Fruit fly (Drosophila melanogaster) whole organism, embryonic: Measurements from ENCODE around the gene CG12177.

ENCODE experiments used
- Adf1 ChIP-seq: fragments of 200-800 bp; sonication (Bioruptor generic); IDR thresholded peaks from 2 replicates; pipeline ENCODE4 v1.3.6; 2022; ENCODE audit warnings: missing biosample characterization, missing genetic modification characterization
- Antp ChIP-seq: fragments of 200-800 bp; sonication (Bioruptor generic); optimal IDR thresholded peaks from 3 replicates; lab custom pipeline; 2016; ENCODE audit warnings: missing biosample characterization, missing genetic modification characterization
- BEAF-32 ChIP-seq: fragments of 200-800 bp; sonication (Bioruptor generic); optimal IDR thresholded peaks from 3 replicates; lab custom pipeline; 2017; ENCODE audit warnings: missing biosample characterization, missing genetic modification characterization, mild to moderate bottlenecking, moderate library complexity, missing genetic modification reagents
- C15 ChIP-seq: fragments of 200-800 bp; sonication (Bioruptor generic); IDR thresholded peaks from 3 replicates; pipeline ENCODE4 v1.3.6; 2022; ENCODE audit warnings: missing biosample characterization, missing genetic modification characterization
- CG1024 ChIP-seq: fragments of 200-800 bp; sonication (Bioruptor generic); IDR thresholded peaks from 2 replicates; pipeline ENCODE4 v1.3.6; 2022; ENCODE audit warnings: missing biosample characterization, missing genetic modification characterization
- CG1233 ChIP-seq: fragments of 200-800 bp; sonication (Bioruptor generic); optimal IDR thresholded peaks from 4 replicates; lab custom pipeline; 2018; ENCODE audit warnings: missing biosample characterization, mild to moderate bottlenecking, missing genetic modification characterization
- CG13424 ChIP-seq: fragments of 200-800 bp; sonication (Bioruptor generic); optimal IDR thresholded peaks from 2 replicates; lab custom pipeline; 2019; ENCODE audit warnings: missing biosample characterization, mild to moderate bottlenecking, missing genetic modification characterization, moderate library complexity
- CG15514 ChIP-seq: fragments of 200-800 bp; sonication (Bioruptor generic); optimal IDR thresholded peaks from 3 replicates; lab custom pipeline; 2017; ENCODE audit warnings: missing biosample characterization, missing genetic modification characterization, mild to moderate bottlenecking, moderate library complexity, missing genetic modification reagents
- CG17802 ChIP-seq: fragments of 200-800 bp; sonication (Bioruptor generic); optimal IDR thresholded peaks from 2 replicates; lab custom pipeline; 2018; ENCODE audit warnings: missing biosample characterization, mild to moderate bottlenecking, missing genetic modification characterization, moderate library complexity
- CG1832 ChIP-seq: fragments of 200-800 bp; sonication (Bioruptor generic); optimal IDR thresholded peaks from 2 replicates; lab custom pipeline; 2017; ENCODE audit warnings: missing biosample characterization, mild to moderate bottlenecking, missing genetic modification characterization, inconsistent platforms
- CG2120 ChIP-seq: fragments of 200-800 bp; sonication (Bioruptor generic); optimal IDR thresholded peaks from 3 replicates; lab custom pipeline; 2016; ENCODE audit warnings: missing biosample characterization, missing genetic modification characterization
- CG2712 ChIP-seq: fragments of 200-800 bp; optimal IDR thresholded peaks from 3 replicates; lab custom pipeline; 2019; ENCODE audit warnings: missing biosample characterization, mild to moderate bottlenecking, missing genetic modification characterization, moderate library complexity
- CG34376 ChIP-seq: fragments of 200-800 bp; sonication (Bioruptor generic); optimal IDR thresholded peaks from 2 replicates; lab custom pipeline; 2018; ENCODE audit warnings: missing biosample characterization, mild to moderate bottlenecking, missing genetic modification characterization
- CG6175 ChIP-seq: fragments of 200-800 bp; sonication (Bioruptor generic); IDR thresholded peaks from 3 replicates; pipeline ENCODE4 v1.3.6; 2022; ENCODE audit warnings: missing biosample characterization, missing genetic modification characterization
- CG6683 ChIP-seq: fragments of 200-800 bp; sonication (Bioruptor generic); optimal IDR thresholded peaks from 2 replicates; lab custom pipeline; 2017; ENCODE audit warnings: missing biosample characterization, mild to moderate bottlenecking, missing genetic modification characterization, missing genetic modification reagents
- CG7745 ChIP-seq: fragments of 200-800 bp; sonication (Bioruptor generic); optimal IDR thresholded peaks from 2 replicates; lab custom pipeline; 2018; ENCODE audit warnings: missing biosample characterization, mild to moderate bottlenecking, missing genetic modification characterization, moderate library complexity
- CG8388 ChIP-seq: fragments of 200-800 bp; sonication (Bioruptor generic); optimal IDR thresholded peaks from 2 replicates; lab custom pipeline; 2019; ENCODE audit warnings: missing biosample characterization, mild to moderate bottlenecking, missing genetic modification characterization, moderate library complexity
- CG8478 ChIP-seq: fragments of >200 bp; optimal IDR thresholded peaks from 2 replicates; lab custom pipeline; 2018
- CG9817 ChIP-seq: fragments of 200-800 bp; sonication (Bioruptor generic); optimal IDR thresholded peaks from 2 replicates; lab custom pipeline; 2018; ENCODE audit warnings: missing biosample characterization, mild to moderate bottlenecking, missing genetic modification characterization, moderate library complexity
- Ets97D ChIP-seq: fragments of 200-800 bp; sonication (Bioruptor generic); optimal IDR thresholded peaks from 3 replicates; lab custom pipeline; 2016; ENCODE audit warnings: missing biosample characterization, missing genetic modification characterization
- Fer1 ChIP-seq: fragments of 200-800 bp; sonication (Bioruptor generic); optimal IDR thresholded peaks from 2 replicates; lab custom pipeline; 2017; ENCODE audit warnings: missing biosample characterization, mild to moderate bottlenecking, missing genetic modification characterization
- Gug ChIP-seq: fragments of 200-800 bp; sonication (Bioruptor generic); IDR thresholded peaks from 4 replicates; pipeline ENCODE4 v1.3.6; 2022; ENCODE audit warnings: missing biosample characterization, missing genetic modification characterization
- Med ChIP-seq: fragments of 200-800 bp; sonication (Bioruptor generic); peaks from one replicate; lab custom pipeline; 2016; ENCODE audit warnings: missing biosample characterization, missing genetic modification characterization, mild to moderate bottlenecking, inconsistent platforms, moderate library complexity
- Neu2 ChIP-seq: fragments of 200-800 bp; sonication (Bioruptor generic); optimal IDR thresholded peaks from 3 replicates; lab custom pipeline; 2016; ENCODE audit warnings: missing biosample characterization, missing genetic modification characterization, borderline replicate concordance
- Ravus ChIP-seq: fragments of 200-800 bp; sonication (Bioruptor generic); IDR thresholded peaks from 2 replicates; pipeline ENCODE4 v1.3.6; 2022; ENCODE audit warnings: missing biosample characterization, missing genetic modification characterization
- Rfx ChIP-seq: fragments of 200-800 bp; sonication (Bioruptor generic); IDR thresholded peaks from 2 replicates; pipeline ENCODE4 v1.3.6; 2022; ENCODE audit warnings: missing biosample characterization, missing genetic modification characterization
- Sry-δ ChIP-seq: fragments of 200-800 bp; sonication (Bioruptor generic); optimal IDR thresholded peaks from 2 replicates; lab custom pipeline; 2016; ENCODE audit warnings: missing biosample characterization, missing genetic modification characterization
- ab ChIP-seq: fragments of 200-800 bp; sonication (Bioruptor generic); optimal IDR thresholded peaks from 2 replicates; lab custom pipeline; 2016; ENCODE audit warnings: missing biosample characterization, missing genetic modification characterization
- bbx ChIP-seq: fragments of 200-800 bp; sonication (Bioruptor generic); IDR thresholded peaks from 2 replicates; pipeline ENCODE4 v1.3.6; 2022; ENCODE audit warnings: missing biosample characterization, missing genetic modification characterization; ENCODE audit not compliant: partially characterized antibody
- caup ChIP-seq: fragments of 200-800 bp; sonication (Bioruptor generic); optimal IDR thresholded peaks from 3 replicates; lab custom pipeline; 2017; ENCODE audit warnings: missing biosample characterization, mild to moderate bottlenecking, missing genetic modification characterization, moderate library complexity; ENCODE audit not compliant: severe bottlenecking
- ci ChIP-seq: fragments of 200-800 bp; sonication (Bioruptor generic); IDR thresholded peaks from 3 replicates; pipeline ENCODE4 v1.3.6; 2022; ENCODE audit warnings: missing biosample characterization, missing genetic modification characterization
- crol ChIP-seq: fragments of 200-800 bp; sonication (Bioruptor generic); IDR thresholded peaks from 2 replicates; pipeline ENCODE4 v1.3.6; 2022; ENCODE audit warnings: missing biosample characterization, missing genetic modification characterization
- emc ChIP-seq: fragments of 200-800 bp; sonication (Bioruptor generic); optimal IDR thresholded peaks from 2 replicates; lab custom pipeline; 2016; ENCODE audit warnings: missing biosample characterization, missing genetic modification characterization
- en ChIP-seq: fragments of 200-800 bp; sonication (Bioruptor generic); optimal IDR thresholded peaks from 2 replicates; lab custom pipeline; 2016; ENCODE audit warnings: missing biosample characterization, missing genetic modification characterization
- ewg ChIP-seq: fragments of 200-800 bp; sonication (Bioruptor generic); optimal IDR thresholded peaks from 3 replicates; lab custom pipeline; 2017; ENCODE audit warnings: mild to moderate bottlenecking, missing biosample characterization, missing genetic modification reagents, missing genetic modification characterization
- eyg ChIP-seq: fragments of 200-800 bp; sonication (Bioruptor generic); optimal IDR thresholded peaks from 3 replicates; lab custom pipeline; 2016; ENCODE audit warnings: missing biosample characterization, missing genetic modification characterization
- gcm2 ChIP-seq: fragments of 200-800 bp; sonication (Bioruptor generic); optimal IDR thresholded peaks from 2 replicates; lab custom pipeline; 2016; ENCODE audit warnings: missing biosample characterization, missing genetic modification characterization
- gro ChIP-seq: fragments of 200-800 bp; sonication (Bioruptor generic); optimal IDR thresholded peaks from 2 replicates; lab custom pipeline; 2016; ENCODE audit warnings: missing biosample characterization, missing genetic modification characterization
- hbn ChIP-seq: fragments of 200-800 bp; sonication (Bioruptor generic); IDR thresholded peaks from 2 replicates; pipeline ENCODE4 v1.3.6; 2022; ENCODE audit warnings: missing biosample characterization, missing genetic modification characterization; ENCODE audit not compliant: partially characterized antibody
- phol ChIP-seq: fragments of 200-800 bp; sonication (Bioruptor generic); optimal IDR thresholded peaks from 3 replicates; lab custom pipeline; 2018; ENCODE audit warnings: missing biosample characterization, mild to moderate bottlenecking, missing genetic modification characterization, moderate library complexity
- row ChIP-seq: fragments of 200-800 bp; sonication (Bioruptor generic); IDR thresholded peaks from 3 replicates; pipeline ENCODE4 v1.3.6; 2022; ENCODE audit warnings: missing biosample characterization, missing genetic modification characterization
- sd ChIP-seq: fragments of 200-800 bp; sonication (Bioruptor generic); optimal IDR thresholded peaks from 3 replicates; lab custom pipeline; 2018; ENCODE audit warnings: missing biosample characterization, mild to moderate bottlenecking, missing genetic modification characterization, moderate library complexity
- sens ChIP-seq: fragments of 200-800 bp; sonication (Bioruptor generic); peaks from one replicate; lab custom pipeline; 2016; ENCODE audit warnings: missing biosample characterization, missing genetic modification characterization
- sug ChIP-seq: fragments of 200-800 bp; optimal IDR thresholded peaks from 2 replicates; lab custom pipeline; 2019; ENCODE audit warnings: missing biosample characterization, mild to moderate bottlenecking, missing genetic modification characterization, moderate library complexity
- trem ChIP-seq: fragments of 200-800 bp; optimal IDR thresholded peaks from 3 replicates; lab custom pipeline; 2019; ENCODE audit warnings: missing biosample characterization, mild to moderate bottlenecking, missing genetic modification characterization, moderate library complexity
- twi ChIP-seq: fragments of 200-800 bp; optimal IDR thresholded peaks from 2 replicates; lab custom pipeline; 2019; ENCODE audit warnings: missing biosample characterization, mild to moderate bottlenecking, missing genetic modification characterization, moderate library complexity
- vvl ChIP-seq: fragments of 200-800 bp; sonication (Bioruptor generic); IDR thresholded peaks from 2 replicates; pipeline ENCODE4 v1.3.6; 2022; ENCODE audit warnings: missing biosample characterization, missing genetic modification characterization
- zen ChIP-seq: fragments of 200-800 bp; sonication (Bioruptor generic); optimal IDR thresholded peaks from 3 replicates; lab custom pipeline; 2018; ENCODE audit warnings: missing biosample characterization, mild to moderate bottlenecking, missing genetic modification characterization, moderate library complexity
- zen2 ChIP-seq: fragments of 200-800 bp; sonication (Bioruptor generic); IDR thresholded peaks from 3 replicates; pipeline ENCODE4 v1.3.6; 2022; ENCODE audit warnings: missing biosample characterization, missing genetic modification characterization; ENCODE audit not compliant: partially characterized antibody

The CG12177 gene

DNA sequence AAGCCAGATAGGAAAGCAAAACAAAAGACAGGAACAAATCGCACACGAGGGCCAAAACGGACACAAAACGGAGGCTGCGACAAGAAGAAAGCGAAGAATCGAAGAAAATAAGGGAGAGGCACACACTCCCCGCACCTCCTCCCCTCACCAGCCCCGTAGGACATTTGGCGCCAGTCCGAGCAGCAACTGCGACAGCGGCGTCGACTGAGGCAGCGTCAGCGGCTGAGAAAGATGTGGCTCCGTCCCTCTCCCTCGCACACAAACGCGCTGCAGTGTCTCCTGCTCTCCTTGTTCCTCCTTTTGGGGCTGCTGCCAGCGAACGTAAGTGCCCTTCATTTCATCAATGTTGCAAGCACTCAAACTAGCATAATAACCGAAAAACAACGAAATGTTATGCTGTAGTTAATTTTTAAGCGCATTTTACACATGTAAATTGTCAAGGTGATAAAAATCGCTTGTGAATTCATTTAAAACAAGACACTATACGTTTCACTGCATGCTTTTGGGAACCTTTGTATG, 9.9 kb downstream of the CG12177 start (continued):
- TF ChIP-seq en (GFP tag; lab: Kevin White, UChicago) (no peak), Adf1 (GFP tag; lab: Robert Waterston, UW) (peak; percentile 94), crol (GFP tag; lab: Robert Waterston, UW) (peak; percentile 59; the same call in 1 of the 2 replicates), CG8478 (lab: Kevin White, UChicago) (no peak), CG1832 (GFP tag; lab: Kevin White, UChicago) (peak; percentile 65)

DNA sequence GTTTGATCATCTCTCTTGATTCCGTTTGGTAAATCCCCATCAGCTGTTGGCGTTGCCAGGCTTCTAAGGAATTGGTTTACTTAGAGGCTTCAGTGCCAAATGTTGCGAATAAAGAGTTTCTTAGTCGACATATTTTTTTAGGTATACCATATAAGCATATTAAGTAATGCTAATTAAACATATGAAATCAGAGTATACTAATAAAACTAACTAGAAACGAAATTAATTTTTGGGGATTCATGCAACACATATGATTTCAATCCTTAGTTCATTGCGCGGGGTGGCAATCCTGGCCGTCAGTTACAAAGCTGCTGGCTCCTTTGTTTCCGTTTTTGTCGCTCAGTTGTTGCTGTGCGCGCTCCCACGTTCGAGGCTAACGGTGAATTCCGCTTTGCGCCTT, 10.9 kb downstream of the CG12177 start, which contains the start of gene CG15760:
CG15760 (plus strand) TSS at position 334 of the 400 bp plus-strand sequence.
- TF ChIP-seq sens (GFP tag; lab: Kevin White, UChicago) = peak; percentile 83
- TF ChIP-seq CG7745 (tag; lab: Kevin White, UChicago) = no peak
- TF ChIP-seq Sry-δ = peak; percentile 5
- no peak for TF ChIP-seq bbx (GFP tag; lab: Robert Waterston, UW)
- peak; percentile 31 for TF ChIP-seq Ets97D
- peak; percentile 17 for TF ChIP-seq trem
- peak; percentile 25 for TF ChIP-seq CG2120
- no peak for TF ChIP-seq twi
- no peak for TF ChIP-seq sd (tag; lab: Kevin White, UChicago)
- TF ChIP-seq zen (tag; lab: Kevin White, UChicago) = no peak
- TF ChIP-seq caup (GFP tag; lab: Kevin White, UChicago) = no peak
- peak; percentile 10 for TF ChIP-seq CG2712 (tag; lab: Kevin White, UChicago)
- TF ChIP-seq Rfx (GFP tag; lab: Robert Waterston, UW) = 0 out of 2 replicates have a peak, but pooled peaks have one; percentile 11
- no peak for TF ChIP-seq CG1024
- peak; percentile 71 for TF ChIP-seq Med
- TF ChIP-seq C15 (GFP tag; lab: Robert Waterston, UW) = no peak
- TF ChIP-seq gro (GFP tag; lab: Kevin White, UChicago) = no peak
- no peak for TF ChIP-seq Neu2 (GFP tag; lab: Kevin White, UChicago)
- TF ChIP-seq CG34376 (GFP tag; lab: Kevin White, UChicago) = peak; percentile 29
- TF ChIP-seq CG1233 (GFP tag; lab: Kevin White, UChicago) = no peak
- no peak for TF ChIP-seq CG6683 (GFP tag; lab: Kevin White, UChicago)
- no peak for TF ChIP-seq sug (tag; lab: Kevin White, UChicago)
- peak; percentile 72 for TF ChIP-seq CG15514 (GFP tag; lab: Kevin White, UChicago)
- no peak for TF ChIP-seq eyg (GFP tag; lab: Kevin White, UChicago)
- peak; percentile 14 for TF ChIP-seq CG9817 (tag; lab: Kevin White, UChicago)
- no peak for TF ChIP-seq gcm2
- no peak for TF ChIP-seq Gug (GFP tag; lab: Robert Waterston, UW)
- TF ChIP-seq BEAF-32 (GFP tag; lab: Kevin White, UChicago) = peak; percentile 4
- peak; percentile 50 for TF ChIP-seq row (GFP tag; lab: Robert Waterston, UW)
- no peak for TF ChIP-seq emc (GFP tag; lab: Kevin White, UChicago)
- TF ChIP-seq CG8388 (GFP tag; lab: Kevin White, UChicago) = no peak
- TF ChIP-seq hbn (GFP tag; lab: Robert Waterston, UW) = no peak
- TF ChIP-seq Ravus (GFP tag; lab: Robert Waterston, UW) = no peak
- peak; percentile 29 for TF ChIP-seq CG13424 (tag; lab: Kevin White, UChicago)
- TF ChIP-seq vvl = no peak
- TF ChIP-seq ab (GFP tag; lab: Kevin White, UChicago) = no peak
- TF ChIP-seq phol (tag; lab: Kevin White, UChicago) = peak; percentile 14
- no peak for TF ChIP-seq CG6175
- TF ChIP-seq ci (GFP tag; lab: Robert Waterston, UW) = no peak
- peak; percentile 2 for TF ChIP-seq Antp (GFP tag; lab: Kevin White, UChicago)
- peak; percentile 92 for TF ChIP-seq ewg (GFP tag; lab: Kevin White, UChicago)
- TF ChIP-seq Fer1 (GFP tag; lab: Kevin White, UChicago) = peak; percentile 35
- no peak for TF ChIP-seq zen2 (GFP tag; lab: Robert Waterston, UW)
- no peak for TF ChIP-seq CG17802 (tag; lab: Kevin White, UChicago)
